Fruit fly (Drosophila melanogaster) whole organism, embryonic: ENCODE results near the gene NdufV3.
A peak's percentile ranks its signal among the peaks of the same experiment; 100 is the strongest.

Experiments used
- Atf6 ChIP-seq: fragments of 200-800 bp; sonication (Bioruptor generic); IDR thresholded peaks from 2 replicates; pipeline ENCODE4 v1.3.6; 2022; ENCODE audit warnings: missing biosample characterization, missing genetic modification characterization
- Blimp-1 ChIP-seq: fragments of 200-800 bp; sonication (Bioruptor generic); optimal IDR thresholded peaks from 3 replicates; lab custom pipeline; 2018; ENCODE audit warnings: missing biosample characterization, missing genetic modification characterization, mild to moderate bottlenecking, moderate library complexity, missing genetic modification reagents
- CG11695 ChIP-seq: fragments of 200-800 bp; sonication (Bioruptor generic); IDR thresholded peaks from 3 replicates; pipeline ENCODE4 v1.3.6; 2022; ENCODE audit warnings: missing biosample characterization, missing genetic modification characterization
- CG15011 ChIP-seq: fragments of 200-800 bp; sonication (Bioruptor generic); optimal IDR thresholded peaks from 3 replicates; lab custom pipeline; 2018; ENCODE audit warnings: missing biosample characterization, mild to moderate bottlenecking, missing genetic modification characterization
- CG15073 ChIP-seq: fragments of 200-800 bp; sonication (Bioruptor generic); optimal IDR thresholded peaks from 2 replicates; lab custom pipeline; 2016; ENCODE audit warnings: missing biosample characterization, missing genetic modification characterization
- CG16815 ChIP-seq: fragments of 200-800 bp; sonication (Bioruptor generic); optimal IDR thresholded peaks from 3 replicates; lab custom pipeline; 2017; ENCODE audit warnings: missing biosample characterization, mild to moderate bottlenecking, missing genetic modification characterization
- CG17568 ChIP-seq: fragments of 200-800 bp; sonication (Bioruptor generic); optimal IDR thresholded peaks from 2 replicates; lab custom pipeline; 2018; ENCODE audit warnings: missing biosample characterization, mild to moderate bottlenecking, missing genetic modification characterization, moderate library complexity
- CG17612 ChIP-seq: fragments of 200-800 bp; sonication (Bioruptor generic); IDR thresholded peaks from 2 replicates; pipeline ENCODE4 v1.3.6; 2022; ENCODE audit warnings: missing biosample characterization, missing genetic modification characterization
- CG18262 ChIP-seq: fragments of 200-800 bp; optimal IDR thresholded peaks from 3 replicates; lab custom pipeline; 2019; ENCODE audit warnings: missing biosample characterization, mild to moderate bottlenecking, missing genetic modification characterization, moderate library complexity
- CG2116 ChIP-seq: fragments of 200-800 bp; sonication (Bioruptor generic); optimal IDR thresholded peaks from 3 replicates; lab custom pipeline; 2018; ENCODE audit warnings: missing biosample characterization, mild to moderate bottlenecking, missing genetic modification characterization
- CG2129 ChIP-seq: fragments of 200-800 bp; sonication (Bioruptor generic); IDR thresholded peaks from 2 replicates; pipeline ENCODE4 v1.3.6; 2022; ENCODE audit warnings: missing biosample characterization, missing genetic modification characterization; ENCODE audit not compliant: partially characterized antibody
- CG2875 ChIP-seq: fragments of 200-800 bp; sonication (Bioruptor generic); optimal IDR thresholded peaks from 2 replicates; lab custom pipeline; 2017; ENCODE audit warnings: missing biosample characterization, mild to moderate bottlenecking, missing genetic modification characterization, missing genetic modification reagents
- CG31388 ChIP-seq: fragments of 200-800 bp; sonication (Bioruptor generic); optimal IDR thresholded peaks from 2 replicates; lab custom pipeline; 2016; ENCODE audit warnings: missing biosample characterization, missing genetic modification characterization
- CG3407 ChIP-seq: fragments of 200-800 bp; sonication (Bioruptor generic); optimal IDR thresholded peaks from 2 replicates; lab custom pipeline; 2018; ENCODE audit warnings: missing biosample characterization, mild to moderate bottlenecking, missing genetic modification characterization
- CG8089 ChIP-seq: fragments of 200-800 bp; sonication (Bioruptor generic); optimal IDR thresholded peaks from 3 replicates; lab custom pipeline; 2016; ENCODE audit warnings: missing biosample characterization, missing genetic modification characterization
- CG8944 ChIP-seq: fragments of 200-800 bp; sonication (Bioruptor generic); optimal IDR thresholded peaks from 3 replicates; lab custom pipeline; 2016; ENCODE audit warnings: missing biosample characterization, missing genetic modification characterization
- Dip3 ChIP-seq: fragments of 200-800 bp; sonication (Bioruptor generic); optimal IDR thresholded peaks from 3 replicates; lab custom pipeline; 2016; ENCODE audit warnings: missing biosample characterization, missing genetic modification characterization
- HHEX ChIP-seq: fragments of 200-800 bp; sonication (Bioruptor generic); optimal IDR thresholded peaks from 3 replicates; lab custom pipeline; 2017; ENCODE audit warnings: missing biosample characterization, mild to moderate bottlenecking, missing genetic modification characterization, missing genetic modification reagents
- Lpt ChIP-seq: fragments of >200 bp; optimal IDR thresholded peaks from 2 replicates; lab custom pipeline; 2018; ENCODE audit warnings: missing biosample characterization, missing genetic modification characterization
- MBD-R2 ChIP-seq: fragments of 200-800 bp; sonication (Bioruptor generic); IDR thresholded peaks from 2 replicates; pipeline ENCODE4 v1.3.6; 2022; ENCODE audit warnings: missing biosample characterization, missing genetic modification characterization
- Nf-YB ChIP-seq: fragments of 200-800 bp; sonication (Bioruptor generic); optimal IDR thresholded peaks from 3 replicates; lab custom pipeline; 2019; ENCODE audit warnings: missing biosample characterization, mild to moderate bottlenecking, missing genetic modification characterization, moderate library complexity
- Oli ChIP-seq: fragments of 200-800 bp; sonication (Bioruptor generic); optimal IDR thresholded peaks from 2 replicates; lab custom pipeline; 2018; ENCODE audit warnings: missing biosample characterization, mild to moderate bottlenecking, missing genetic modification characterization, moderate library complexity
- Ravus ChIP-seq: fragments of 200-800 bp; sonication (Bioruptor generic); IDR thresholded peaks from 2 replicates; pipeline ENCODE4 v1.3.6; 2022; ENCODE audit warnings: missing biosample characterization, missing genetic modification characterization
- Rfx ChIP-seq: fragments of 200-800 bp; sonication (Bioruptor generic); IDR thresholded peaks from 2 replicates; pipeline ENCODE4 v1.3.6; 2022; ENCODE audit warnings: missing biosample characterization, missing genetic modification characterization
- Six4 ChIP-seq: fragments of 200-800 bp; sonication (Bioruptor generic); optimal IDR thresholded peaks from 2 replicates; lab custom pipeline; 2016; ENCODE audit warnings: missing biosample characterization, missing genetic modification characterization
- Sox102F ChIP-seq: fragments of 200-800 bp; sonication (Bioruptor generic); optimal IDR thresholded peaks from 2 replicates; lab custom pipeline; 2018; ENCODE audit warnings: missing biosample characterization, mild to moderate bottlenecking, missing genetic modification characterization, moderate library complexity
- Xbp1 ChIP-seq: fragments of 200-800 bp; sonication (Bioruptor generic); optimal IDR thresholded peaks from 3 replicates; lab custom pipeline; 2016; ENCODE audit warnings: missing biosample characterization, mild to moderate bottlenecking, missing genetic modification characterization
- bcd ChIP-seq: fragments of 200-800 bp; sonication (Bioruptor generic); optimal IDR thresholded peaks from 2 replicates; lab custom pipeline; 2017; ENCODE audit warnings: missing biosample characterization, mild to moderate bottlenecking, missing genetic modification characterization
- bsh ChIP-seq, 2 experiments: fragments of 200-800 bp; sonication (Bioruptor generic); optimal IDR thresholded peaks; 2 replicates each; lab custom pipeline; 2017 to 2018; ENCODE audit warnings: mild to moderate bottlenecking in 2 of 2, missing biosample characterization in 2 of 2, missing genetic modification characterization in 2 of 2, moderate library complexity in 1 of 2
- cas ChIP-seq: fragments of 200-800 bp; sonication (Bioruptor generic); IDR thresholded peaks from 2 replicates; pipeline ENCODE4 v1.3.6; 2022; ENCODE audit warnings: missing biosample characterization, missing genetic modification characterization
- cato ChIP-seq: fragments of 200-800 bp; sonication (Bioruptor generic); optimal IDR thresholded peaks from 2 replicates; lab custom pipeline; 2016; ENCODE audit warnings: missing biosample characterization, missing genetic modification characterization, borderline replicate concordance
- dan ChIP-seq: fragments of 200-800 bp; sonication (Bioruptor generic); IDR thresholded peaks from 2 replicates; pipeline ENCODE4 v1.3.6; 2022; ENCODE audit warnings: missing biosample characterization, missing genetic modification characterization
- dmrt11E ChIP-seq: fragments of 200-800 bp; sonication (Bioruptor generic); optimal IDR thresholded peaks from 3 replicates; lab custom pipeline; 2018; ENCODE audit warnings: missing biosample characterization, mild to moderate bottlenecking, missing genetic modification characterization, moderate library complexity
- dpn ChIP-seq, 2 experiments: fragments of 200-800 bp; sonication (Bioruptor generic); optimal IDR thresholded peaks; 3 replicates each; lab custom pipeline; 2016; ENCODE audit warnings: missing biosample characterization in 2 of 2, missing genetic modification characterization in 2 of 2
- fd64A ChIP-seq: fragments of 200-800 bp; sonication (Bioruptor generic); optimal IDR thresholded peaks from 3 replicates; lab custom pipeline; 2018; ENCODE audit warnings: missing biosample characterization, mild to moderate bottlenecking, missing genetic modification characterization
- fu2 ChIP-seq: fragments of 200-800 bp; sonication (Bioruptor generic); optimal IDR thresholded peaks from 2 replicates; lab custom pipeline; 2016; ENCODE audit warnings: missing biosample characterization, missing genetic modification characterization
- gsb-n ChIP-seq: fragments of 200-800 bp; sonication (Bioruptor generic); optimal IDR thresholded peaks from 3 replicates; lab custom pipeline; 2018; ENCODE audit warnings: missing biosample characterization, mild to moderate bottlenecking, missing genetic modification characterization
- her ChIP-seq: fragments of 200-800 bp; sonication (Bioruptor generic); optimal IDR thresholded peaks from 2 replicates; lab custom pipeline; 2016; ENCODE audit warnings: missing biosample characterization, missing genetic modification characterization
- insv ChIP-seq, 2 experiments: fragments of 200-800 bp; sonication (Bioruptor generic); optimal IDR thresholded peaks; 3 replicates each; lab custom pipeline; 2016 to 2018; ENCODE audit warnings: missing biosample characterization in 2 of 2, missing genetic modification characterization in 2 of 2
- klu ChIP-seq: fragments of 200-800 bp; sonication (Bioruptor generic); IDR thresholded peaks from 2 replicates; pipeline ENCODE4 v1.3.6; 2022; ENCODE audit warnings: missing biosample characterization, missing genetic modification characterization
- mld ChIP-seq: fragments of 200-800 bp; sonication (Bioruptor generic); IDR thresholded peaks from 3 replicates; pipeline ENCODE4 v1.3.6; 2022; ENCODE audit warnings: missing biosample characterization, missing genetic modification characterization; ENCODE audit not compliant: partially characterized antibody
- pnt ChIP-seq: fragments of 200-800 bp; sonication (Bioruptor generic); optimal IDR thresholded peaks from 3 replicates; lab custom pipeline; 2016; ENCODE audit warnings: missing biosample characterization, missing genetic modification characterization
- schlank ChIP-seq: fragments of 200-800 bp; sonication (Bioruptor generic); optimal IDR thresholded peaks from 2 replicates; lab custom pipeline; 2018; ENCODE audit warnings: missing biosample characterization, mild to moderate bottlenecking, missing genetic modification characterization
- sd ChIP-seq: fragments of 200-800 bp; sonication (Bioruptor generic); optimal IDR thresholded peaks from 3 replicates; lab custom pipeline; 2018; ENCODE audit warnings: missing biosample characterization, mild to moderate bottlenecking, missing genetic modification characterization, moderate library complexity
- sr ChIP-seq: fragments of 200-800 bp; sonication (Bioruptor generic); IDR thresholded peaks from 3 replicates; pipeline ENCODE4 v1.3.6; 2022; ENCODE audit warnings: missing biosample characterization, missing genetic modification characterization
- sug ChIP-seq: fragments of 200-800 bp; optimal IDR thresholded peaks from 2 replicates; lab custom pipeline; 2019; ENCODE audit warnings: missing biosample characterization, mild to moderate bottlenecking, missing genetic modification characterization, moderate library complexity
- wek ChIP-seq: fragments of 200-800 bp; sonication (Bioruptor generic); optimal IDR thresholded peaks from 3 replicates; lab custom pipeline; 2018; ENCODE audit warnings: missing biosample characterization, mild to moderate bottlenecking, missing genetic modification characterization, moderate library complexity
- wor ChIP-seq: fragments of 200-800 bp; sonication (Bioruptor generic); IDR thresholded peaks from 2 replicates; pipeline ENCODE4 v1.3.6; 2022; ENCODE audit warnings: missing biosample characterization, missing genetic modification characterization
- zen2 ChIP-seq: fragments of 200-800 bp; sonication (Bioruptor generic); IDR thresholded peaks from 3 replicates; pipeline ENCODE4 v1.3.6; 2022; ENCODE audit warnings: missing biosample characterization, missing genetic modification characterization; ENCODE audit not compliant: partially characterized antibody

The NdufV3 gene

dm6 chrX:11390625-11391363 is 41.0 kb downstream of the NdufV3 start (continued):
- TF ChIP-seq sr (GFP tag; lab: Robert Waterston, UW): peak; percentile 57; the same call in 2 of the 3 replicates
- peak; percentile 84 for TF ChIP-seq Dip3 (GFP tag; lab: Kevin White, UChicago)
- TF ChIP-seq dmrt11E (tag; lab: Kevin White, UChicago): peak; percentile 55
- TF ChIP-seq CG31388 (GFP tag; lab: Kevin White, UChicago): peak; percentile 20
- TF ChIP-seq CG2116: no peak
- peak; percentile 70 for TF ChIP-seq schlank (tag; lab: Kevin White, UChicago)
- TF ChIP-seq her (GFP tag; lab: Kevin White, UChicago): peak; percentile 77
- TF ChIP-seq CG18262 (tag; lab: Kevin White, UChicago): peak; percentile 79
- TF ChIP-seq mld (GFP tag; lab: Robert Waterston, UW): 0 out of 3 replicates have a peak, but pooled peaks have one; percentile 26
- TF ChIP-seq Ravus (GFP tag; lab: Robert Waterston, UW): peak; percentile 46
- TF ChIP-seq gsb-n: peak; percentile 22
- TF ChIP-seq Sox102F (GFP tag; lab: Kevin White, UChicago): peak; percentile 76
- peak; percentile 44 for TF ChIP-seq cato (GFP tag; lab: Kevin White, UChicago)
- TF ChIP-seq wor (GFP tag; lab: Robert Waterston, UW): no peak
- peak; percentile 62 to 65 for TF ChIP-seq bsh (GFP tag; optimal IDR thresholded peaks at IDR 0.05; lab: Kevin White, UChicago)
- TF ChIP-seq CG2129 (GFP tag; lab: Robert Waterston, UW): no peak
- peak; percentile 70 for TF ChIP-seq Six4 (GFP tag; lab: Kevin White, UChicago)
- peak; percentile 30 for TF ChIP-seq wek (GFP tag; lab: Kevin White, UChicago)
- TF ChIP-seq fd64A (GFP tag; lab: Kevin White, UChicago): peak; percentile 6
- peak; percentile 34 for TF ChIP-seq Nf-YB (GFP tag; lab: Kevin White, UChicago)
- TF ChIP-seq bcd (GFP tag; lab: Kevin White, UChicago): peak; percentile 77
- peak; percentile 58 for TF ChIP-seq sug (tag; lab: Kevin White, UChicago)
- TF ChIP-seq Xbp1: peak; percentile 78
- TF ChIP-seq dan (GFP tag; lab: Robert Waterston, UW): peak; percentile 60; the same call in 1 of the 2 replicates
- TF ChIP-seq CG8944 (GFP tag; lab: Kevin White, UChicago): peak; percentile 55
- peak; percentile 77 for TF ChIP-seq pnt
- no peak for TF ChIP-seq insv (GFP tag; optimal IDR thresholded peaks at IDR 0.05; lab: Kevin White, UChicago)
- peak; percentile 11 for TF ChIP-seq CG15011 (GFP tag; lab: Kevin White, UChicago)
- TF ChIP-seq zen2 (GFP tag; lab: Robert Waterston, UW): no peak
- TF ChIP-seq Lpt (GFP tag; lab: Kevin White, UChicago): no peak
- TF ChIP-seq Atf6: peak; percentile 91
- TF ChIP-seq cas (GFP tag; lab: Robert Waterston, UW): peak; percentile 61
- peak; percentile 81 for TF ChIP-seq Oli (tag; lab: Kevin White, UChicago)
- peak; percentile 76 for TF ChIP-seq CG17612 (GFP tag; lab: Robert Waterston, UW)
- TF ChIP-seq dpn (GFP tag; optimal IDR thresholded peaks at IDR 0.05; lab: Kevin White, UChicago): peak; percentile 79 to 87
- TF ChIP-seq klu (GFP tag; lab: Robert Waterston, UW): peak; percentile 77
- TF ChIP-seq CG15073: peak; percentile 69
- peak; percentile 71 for TF ChIP-seq HHEX (GFP tag; lab: Kevin White, UChicago)
- TF ChIP-seq CG8089 (GFP tag; lab: Kevin White, UChicago): peak; percentile 58
- TF ChIP-seq MBD-R2 (GFP tag; lab: Robert Waterston, UW): peak; percentile 68
- peak; percentile 72 for TF ChIP-seq CG11695 (GFP tag; lab: Robert Waterston, UW)
- TF ChIP-seq sd: peak; percentile 43
- TF ChIP-seq CG2875 (GFP tag; lab: Kevin White, UChicago): peak; percentile 40
- TF ChIP-seq CG3407 (GFP tag; lab: Kevin White, UChicago): peak; percentile 22
- TF ChIP-seq CG17568 (GFP tag; lab: Kevin White, UChicago): peak; percentile 31
- peak; percentile 66 for TF ChIP-seq CG16815 (GFP tag; lab: Kevin White, UChicago)
- TF ChIP-seq Rfx: peak; percentile 94
- TF ChIP-seq Blimp-1 (GFP tag; lab: Kevin White, UChicago): peak; percentile 60
- peak; percentile 51 for TF ChIP-seq fu2 (GFP tag; lab: Kevin White, UChicago)
